Fruit fly (Drosophila melanogaster) whole organism, embryonic: Measurements from ENCODE around the gene RpL35.

Experiments used
- Ada2b ChIP-seq: fragments of 200-800 bp; sonication (Bioruptor generic); IDR thresholded peaks from 2 replicates; pipeline ENCODE4 v1.3.6; 2022; ENCODE audit warnings: missing biosample characterization, missing genetic modification characterization
- CG11398 ChIP-seq: fragments of 200-800 bp; sonication (Bioruptor generic); optimal IDR thresholded peaks from 2 replicates; lab custom pipeline; 2016; ENCODE audit warnings: missing biosample characterization, missing genetic modification characterization
- CG1603 ChIP-seq: fragments of 200-800 bp; sonication (Bioruptor generic); optimal IDR thresholded peaks from 2 replicates; lab custom pipeline; 2019; ENCODE audit warnings: missing biosample characterization, mild to moderate bottlenecking, missing genetic modification characterization, moderate library complexity
- CG32772 ChIP-seq: fragments of 200-800 bp; sonication (Bioruptor generic); IDR thresholded peaks from 2 replicates; pipeline ENCODE4 v1.3.6; 2022; ENCODE audit warnings: missing biosample characterization, missing genetic modification characterization
- CG3995 ChIP-seq: fragments of 200-800 bp; sonication (Bioruptor generic); optimal IDR thresholded peaks from 3 replicates; lab custom pipeline; 2016; ENCODE audit warnings: missing biosample characterization, missing genetic modification characterization
- Six4 ChIP-seq: fragments of 200-800 bp; sonication (Bioruptor generic); optimal IDR thresholded peaks from 2 replicates; lab custom pipeline; 2016; ENCODE audit warnings: missing biosample characterization, missing genetic modification characterization
- gro ChIP-seq: fragments of 200-800 bp; sonication (Bioruptor generic); optimal IDR thresholded peaks from 2 replicates; lab custom pipeline; 2016; ENCODE audit warnings: missing biosample characterization, missing genetic modification characterization
- wdn ChIP-seq: fragments of 200-800 bp; sonication (Bioruptor generic); IDR thresholded peaks from 2 replicates; pipeline ENCODE4 v1.3.6; 2022; ENCODE audit warnings: missing biosample characterization, missing genetic modification characterization

dm6 chrX:5661971-5662370 is 10.2 kb upstream of the RpL35 start:
- TF ChIP-seq Six4 (GFP tag; lab: Kevin White, UChicago) (no peak), wdn (GFP tag; lab: Robert Waterston, UW) (no peak), CG11398 (GFP tag; lab: Kevin White, UChicago) (no peak), gro (GFP tag; lab: Kevin White, UChicago) (no peak), CG32772 (GFP tag; lab: Robert Waterston, UW) (no peak), CG1603 (tag; lab: Kevin White, UChicago) (no peak), Ada2b (GFP tag; lab: Robert Waterston, UW) (no peak), CG3995 (GFP tag; lab: Kevin White, UChicago) (no peak)
